Worm (Caenorhabditis elegans): ENCODE data around the gene skr-14.

Gene skr-14

ce11 chrV:4429576-4429975, 8.2 kb upstream of the skr-14 start, which contains the start of gene Y47D7A.12:
Gene Y47D7A.12, minus strand, starts transcription at chrV:4429676.
- no peak for TF ChIP-seq mab-5 (tag; optimal IDR thresholded peaks at IDR 0.05)
- no peak for TF ChIP-seq nhr-12 (tag; optimal IDR thresholded peaks at IDR 0.05)
- no peak for TF ChIP-seq zag-1 (tag; optimal IDR thresholded peaks at IDR 0.05)
- TF ChIP-seq sma-9 (GFP tag; optimal IDR thresholded peaks at IDR 0.05), result no peak
- TF ChIP-seq sma-9 (tag; optimal IDR thresholded peaks at IDR 0.05), result no peak
- TF ChIP-seq lin-39 (tag; optimal IDR thresholded peaks at IDR 0.05), result no peak
- TF ChIP-seq nhr-23 (tag; optimal IDR thresholded peaks at IDR 0.05), result no peak
- no peak for TF ChIP-seq crh-2 (tag; optimal IDR thresholded peaks at IDR 0.05)
- no peak for TF ChIP-seq nhr-10 (tag; optimal IDR thresholded peaks at IDR 0.05)

ce11 chrV:4428202-4428601, 6.8 kb upstream of the skr-14 start, which contains the start of gene Y47D7A.11:
Gene Y47D7A.11, minus strand, starts transcription at chrV:4428302.
- TF ChIP-seq Y55F3AM.14 (GFP tag; optimal IDR thresholded peaks at IDR 0.05), result no peak

- TF ChIP-seq unc-55 (GFP tag; optimal IDR thresholded peaks at IDR 0.05) (no peak), ztf-1 (GFP tag; conservative IDR thresholded peaks at IDR 0.05) (no peak), gmeb-1 (tag; optimal IDR thresholded peaks at IDR 0.05) (no peak)
Measured at ce11 chrV:4423860-4424401, 2.6 kb upstream of the skr-14 start, which contains the start of the genes Y47D7A.9 and Y47D7A.19. Gene Y47D7A.9, minus strand, starts transcription at chrV:4423960. Gene Y47D7A.19, plus strand, starts transcription at chrV:4424351.

ce11 chrV:4423087-4423486, 1.7 kb upstream of the skr-14 start:
- TF ChIP-seq elt-3 (tag; optimal IDR thresholded peaks at IDR 0.05) (no peak), nhr-129 (tag; optimal IDR thresholded peaks at IDR 0.05) (no peak), unc-62 (GFP tag; optimal IDR thresholded peaks at IDR 0.05) (no peak), lin-39 (tag; optimal IDR thresholded peaks at IDR 0.05) (no peak), F13H6.1 (tag; optimal IDR thresholded peaks at IDR 0.05) (no peak), mbf-1 (tag; optimal IDR thresholded peaks at IDR 0.05) (no peak), unc-55 (GFP tag; optimal IDR thresholded peaks at IDR 0.05) (no peak), gmeb-1 (tag; optimal IDR thresholded peaks at IDR 0.05) (no peak), sma-9 (GFP tag; optimal IDR thresholded peaks at IDR 0.05) (no peak), sma-9 (tag; optimal IDR thresholded peaks at IDR 0.05) (no peak), dmd-4 (tag; optimal IDR thresholded peaks at IDR 0.05) (no peak), nhr-10 (tag; optimal IDR thresholded peaks at IDR 0.05) (no peak), nhr-237 (tag; optimal IDR thresholded peaks at IDR 0.05) (no peak), sma-3 (GFP tag; optimal IDR thresholded peaks at IDR 0.05) (no peak)

ce11 chrV:4422127-4422526, 752 bp upstream of the skr-14 start, which contains the start of gene skr-7:
Gene skr-7, plus strand, starts transcription at chrV:4422427.
- TF ChIP-seq lin-13 (GFP tag; optimal IDR thresholded peaks at IDR 0.05) (no peak), elt-3 (tag; optimal IDR thresholded peaks at IDR 0.05) (no peak), R02D3.7 (tag; optimal IDR thresholded peaks at IDR 0.05) (no peak), lsy-2 (tag; optimal IDR thresholded peaks at IDR 0.05) (no peak), ceh-82 (tag; optimal IDR thresholded peaks at IDR 0.05) (no peak), nhr-237 (tag; optimal IDR thresholded peaks at IDR 0.05) (no peak), nhr-6 (tag; optimal IDR thresholded peaks at IDR 0.05) (no peak), nhr-77 (tag; optimal IDR thresholded peaks at IDR 0.05) (no peak), mab-5 (tag; optimal IDR thresholded peaks at IDR 0.05) (no peak), gmeb-1 (tag; optimal IDR thresholded peaks at IDR 0.05) (no peak), nhr-25 (tag; optimal IDR thresholded peaks at IDR 0.05) (no peak)

ce11 chrV:4419767-4420322, 1.5 kb downstream of the skr-14 start, which contains the start of the genes Y47D7A.7 and Y47D7A.2:
Gene Y47D7A.7, minus strand, starts transcription at chrV:4419867.
Gene Y47D7A.2, plus strand, starts transcription at chrV:4420272.
- TF ChIP-seq fos-1 (tag; optimal IDR thresholded peaks at IDR 0.05) (no peak), nhr-12 (tag; optimal IDR thresholded peaks at IDR 0.05) (no peak), nhr-23 (tag; optimal IDR thresholded peaks at IDR 0.05) (no peak), snpc-4 (tag; optimal IDR thresholded peaks at IDR 0.05) (no peak), elt-1 (tag; optimal IDR thresholded peaks at IDR 0.05) (no peak), nhr-10 (tag; optimal IDR thresholded peaks at IDR 0.05) (no peak), C34F6.9 (tag; optimal IDR thresholded peaks at IDR 0.05) (no peak), peb-1 (tag; optimal IDR thresholded peaks at IDR 0.05) (no peak), unc-39 (tag; optimal IDR thresholded peaks at IDR 0.05) (no peak), R02D3.7 (tag; optimal IDR thresholded peaks at IDR 0.05) (no peak), Y55F3AM.14 (GFP tag; optimal IDR thresholded peaks at IDR 0.05) (no peak), ztf-1 (GFP tag; conservative IDR thresholded peaks at IDR 0.05) (no peak), ama-1 (optimal IDR thresholded peaks at IDR 0.05) (no peak), nhr-237 (tag; optimal IDR thresholded peaks at IDR 0.05) (no peak)

Measured in whole organism, L2 larva.